Worm (Caenorhabditis elegans): Measurements from ENCODE around the gene elo-2.

The elo-2 gene

ce11 chrIV:17453200-17453599, 14.0 kb downstream of the elo-2 start:
- TF ChIP-seq madf-10 (tag; optimal IDR thresholded peaks at IDR 0.05) (no peak), tlf-1 (GFP tag; optimal IDR thresholded peaks at IDR 0.05) (no peak), Y53G8AR.9 (GFP tag; conservative IDR thresholded peaks at IDR 0.05) (no peak), ztf-28 (GFP tag; IDR thresholded peaks at IDR 0.05) (no peak), attf-5 (GFP tag; optimal IDR thresholded peaks at IDR 0.05) (no peak), lin-54 (GFP tag; optimal IDR thresholded peaks at IDR 0.05) (no peak), mel-28 (tag; optimal IDR thresholded peaks at IDR 0.05; ENCODE audit: borderline replicate concordance) (no peak), ztf-26 (tag; optimal IDR thresholded peaks at IDR 0.05) (no peak), lir-1 (GFP tag; conservative IDR thresholded peaks at IDR 0.05) (no peak), zfh-2 (GFP tag; conservative IDR thresholded peaks at IDR 0.05) (no peak), dpff-1 (tag; optimal IDR thresholded peaks at IDR 0.05) (no peak), B0261.1 (tag; optimal IDR thresholded peaks at IDR 0.05) (no peak), egrh-3 (GFP tag; IDR thresholded peaks at IDR 0.05) (no peak), ztf-22 (GFP tag; optimal IDR thresholded peaks at IDR 0.05) (no peak), somi-1 (GFP tag; optimal IDR thresholded peaks at IDR 0.05) (no peak), mcd-1 (GFP tag; IDR thresholded peaks at IDR 0.05) (no peak), ztf-18 (tag; optimal IDR thresholded peaks at IDR 0.05) (no peak), attf-3 (GFP tag; conservative IDR thresholded peaks at IDR 0.05) (no peak), fkh-3 (tag; optimal IDR thresholded peaks at IDR 0.05) (no peak)

- TF ChIP-seq zfh-2 (GFP tag; conservative IDR thresholded peaks at IDR 0.05): no peak
These were observed 16.8 kb downstream of the elo-2 start, which contains the start of gene F11E6.8 for ce11 chrIV:17450443-17450842. TSS of gene F11E6.8 (minus strand) at chrIV:17450543.

ce11 chrIV:17448319-17448718, 18.9 kb downstream of the elo-2 start:
- peak; percentile 70 for TF ChIP-seq nhr-80 (tag; optimal IDR thresholded peaks at IDR 0.05)
- no peak for TF ChIP-seq Y67H2A.10 (GFP tag; conservative IDR thresholded peaks at IDR 0.05)

- TF ChIP-seq let-526 (GFP tag; IDR thresholded peaks at IDR 0.05) (no peak), tbx-9 (tag; optimal IDR thresholded peaks at IDR 0.05; ENCODE audit: borderline replicate concordance) (no peak), nhr-90 (tag; optimal IDR thresholded peaks at IDR 0.05) (no peak), dpl-1 (GFP tag; optimal IDR thresholded peaks at IDR 0.05) (no peak), B0019.2 (GFP tag; conservative IDR thresholded peaks at IDR 0.05) (no peak), madf-10 (tag; optimal IDR thresholded peaks at IDR 0.05) (no peak), chd-7 (tag; optimal IDR thresholded peaks at IDR 0.05) (no peak), D2030.7 (GFP tag; IDR thresholded peaks at IDR 0.05) (no peak), nhr-120 (GFP tag; IDR thresholded peaks at IDR 0.05) (no peak), bed-1 (GFP tag; IDR thresholded peaks at IDR 0.05) (no peak), nfyb-1 (GFP tag; IDR thresholded peaks at IDR 0.05) (no peak), Y67H2A.10 (GFP tag; conservative IDR thresholded peaks at IDR 0.05) (no peak), unc-130 (GFP tag; optimal IDR thresholded peaks at IDR 0.05) (no peak)
These were observed 24.7 kb downstream of the elo-2 start, which contains the start of gene F11E6.11 for ce11 chrIV:17442503-17442902. TSS of gene F11E6.11 (plus strand) at chrIV:17442827.

ce11 chrIV:17441260-17441659, 25.9 kb downstream of the elo-2 start:
- TF ChIP-seq rpc-1 (optimal IDR thresholded peaks at IDR 0.05): no peak
- TF ChIP-seq rpc-1 (tag; optimal IDR thresholded peaks at IDR 0.05): no peak
- no peak for TF ChIP-seq somi-1 (GFP tag; optimal IDR thresholded peaks at IDR 0.05)
- TF ChIP-seq zfh-2 (GFP tag; conservative IDR thresholded peaks at IDR 0.05): no peak
- no peak for TF ChIP-seq fkh-3 (tag; optimal IDR thresholded peaks at IDR 0.05)
- TF ChIP-seq B0019.2 (GFP tag; conservative IDR thresholded peaks at IDR 0.05): no peak
- TF ChIP-seq lag-1 (GFP tag; IDR thresholded peaks at IDR 0.05): no peak
- TF ChIP-seq unc-130 (GFP tag; optimal IDR thresholded peaks at IDR 0.05): no peak
- no peak for TF ChIP-seq madf-8 (GFP tag; conservative IDR thresholded peaks at IDR 0.05)
- no peak for TF ChIP-seq him-1 (tag; optimal IDR thresholded peaks at IDR 0.05)
- no peak for TF ChIP-seq Y53F4B.3 (GFP tag; IDR thresholded peaks at IDR 0.05)
- no peak for TF ChIP-seq ceh-40 (GFP tag; IDR thresholded peaks at IDR 0.05)
- no peak for TF ChIP-seq nhr-27 (tag; optimal IDR thresholded peaks at IDR 0.05)

All from whole organism, young adult.